Worm (Caenorhabditis elegans) whole organism, L4 larva: Measurements from ENCODE around the gene ceh-19.

Source experiments
- F26F4.8 ChIP-seq: fragments of 200-800 bp; sonication (Bioruptor generic); conservative IDR thresholded peaks from 2 replicates; pipeline ENCODE4 v1.3.6; 2022; ENCODE audit warnings: missing genetic modification characterization, missing compliant biosample characterization
- F37D6.2 ChIP-seq: sonication (generic microtip); optimal IDR thresholded peaks from 2 replicates; lab custom pipeline; 2016; ENCODE audit warnings: mild to moderate bottlenecking, missing genetic modification characterization, missing compliant biosample characterization
- T26A8.4 ChIP-seq: fragments of 200-800 bp; sonication (Bioruptor generic); IDR thresholded peaks from 2 replicates; pipeline ENCODE4 v1.3.6; 2022; ENCODE audit warnings: missing genetic modification characterization, missing compliant biosample characterization
- Y105C5A.15 ChIP-seq: fragments of 200-800 bp; sonication (Bioruptor generic); IDR thresholded peaks from 2 replicates; pipeline ENCODE4 v1.3.6; 2022; ENCODE audit warnings: missing genetic modification characterization, missing compliant biosample characterization
- Y75B8A.6 ChIP-seq: fragments of 200-800 bp; sonication (Bioruptor generic); IDR thresholded peaks from 2 replicates; pipeline ENCODE4 v1.3.6; 2022; ENCODE audit warnings: missing genetic modification reagents, missing genetic modification characterization, missing compliant biosample characterization
- ZK337.2 ChIP-seq: fragments of 200-800 bp; sonication (Bioruptor generic); IDR thresholded peaks from 2 replicates; pipeline ENCODE4 v1.3.6; 2022; ENCODE audit warnings: missing genetic modification reagents, missing genetic modification characterization, missing compliant biosample characterization
- aly-2 ChIP-seq: sonication (generic microtip); optimal IDR thresholded peaks from 2 replicates; lab custom pipeline; 2018; ENCODE audit warnings: missing biosample characterization, missing genetic modification characterization
- ama-1 ChIP-seq: fragments of 150-350 bp; optimal IDR thresholded peaks from 2 replicates; lab custom pipeline; 2014; ENCODE audit warnings: inconsistent platforms, mixed read lengths
- attf-4 ChIP-seq: sonication (generic microtip); optimal IDR thresholded peaks from 3 replicates; lab custom pipeline; 2017; ENCODE audit warnings: missing biosample characterization, missing genetic modification characterization
- ceh-20 ChIP-seq: fragments of 200-800 bp; sonication (Bioruptor generic); IDR thresholded peaks from 2 replicates; pipeline ENCODE4 v1.3.6; 2022; ENCODE audit warnings: missing genetic modification reagents, missing genetic modification characterization, missing compliant biosample characterization
- ceh-28 ChIP-seq: fragments of 150-350 bp; optimal IDR thresholded peaks from 2 replicates; lab custom pipeline; 2014; ENCODE audit warnings: missing biosample characterization, missing genetic modification reagents, missing genetic modification characterization
- ceh-62 ChIP-seq: sonication (generic microtip); optimal IDR thresholded peaks from 2 replicates; lab custom pipeline; 2017; ENCODE audit warnings: missing biosample characterization, missing genetic modification characterization
- cey-2 ChIP-seq: sonication (generic microtip); optimal IDR thresholded peaks from 3 replicates; lab custom pipeline; 2017; ENCODE audit warnings: missing genetic modification characterization, mild to moderate bottlenecking, missing compliant biosample characterization, antibody characterized with exemption, borderline replicate concordance; ENCODE audit not compliant: insufficient read depth
- ctbp-1 ChIP-seq: fragments of 200-800 bp; sonication (Bioruptor generic); IDR thresholded peaks from 2 replicates; pipeline ENCODE4 v1.3.6; 2022; ENCODE audit warnings: missing genetic modification reagents, missing genetic modification characterization, missing compliant biosample characterization
- daf-12 ChIP-seq: fragments of 150-350 bp; optimal IDR thresholded peaks from 2 replicates; lab custom pipeline; 2014; ENCODE audit warnings: missing biosample characterization, missing genetic modification reagents, missing genetic modification characterization
- daf-16 ChIP-seq, 3 experiments: sonication (generic microtip); optimal IDR thresholded peaks; 2 replicates each; lab custom pipeline; 2016 to 2017; ENCODE audit warnings: missing genetic modification characterization in 3 of 3, missing genetic modification reagents in 3 of 3, mild to moderate bottlenecking in 2 of 3, missing compliant biosample characterization in 2 of 3, missing biosample characterization in 1 of 3, moderate library complexity in 1 of 3
- daf-8 ChIP-seq: fragments of 200-800 bp; sonication (Bioruptor generic); IDR thresholded peaks from 2 replicates; pipeline ENCODE4 v1.3.6; 2022; ENCODE audit warnings: missing genetic modification characterization, missing compliant biosample characterization
- dmd-8 ChIP-seq: fragments of 200-800 bp; sonication (Bioruptor generic); IDR thresholded peaks from 2 replicates; pipeline ENCODE4 v1.3.6; 2022; ENCODE audit warnings: missing genetic modification characterization, missing compliant biosample characterization
- dmd-9 ChIP-seq: fragments of 200-800 bp; sonication (Bioruptor generic); IDR thresholded peaks from 2 replicates; pipeline ENCODE4 v1.3.6; 2022; ENCODE audit warnings: missing genetic modification reagents, missing genetic modification characterization, missing compliant biosample characterization
- duxl-1 ChIP-seq: sonication (generic microtip); optimal IDR thresholded peaks from 2 replicates; lab custom pipeline; 2016; ENCODE audit warnings: mild to moderate bottlenecking, missing genetic modification characterization, moderate library complexity, missing compliant biosample characterization; ENCODE audit not compliant: poor library complexity
- dve-1 ChIP-seq: sonication (generic microtip); optimal IDR thresholded peaks from 2 replicates; lab custom pipeline; 2017; ENCODE audit warnings: antibody characterized with exemption, mild to moderate bottlenecking, missing genetic modification characterization, missing compliant biosample characterization; ENCODE audit not compliant: insufficient read depth
- fkh-10 ChIP-seq: fragments of 150-350 bp; optimal IDR thresholded peaks from 2 replicates; lab custom pipeline; 2014; ENCODE audit warnings: missing biosample characterization, missing genetic modification reagents, missing genetic modification characterization
- fos-1 ChIP-seq: fragments of 150-350 bp; optimal IDR thresholded peaks from 2 replicates; lab custom pipeline; 2014; ENCODE audit warnings: missing biosample characterization, missing genetic modification characterization
- gei-8 ChIP-seq: fragments of 200-800 bp; sonication (Bioruptor generic); optimal IDR thresholded peaks from 2 replicates; lab custom pipeline; 2018; ENCODE audit warnings: mild to moderate bottlenecking, missing genetic modification characterization, missing compliant biosample characterization
- hlh-11 ChIP-seq: fragments of 200-800 bp; sonication (Bioruptor generic); optimal IDR thresholded peaks from 2 replicates; lab custom pipeline; 2018; ENCODE audit warnings: mild to moderate bottlenecking, missing genetic modification characterization, missing compliant biosample characterization
- hlh-30 ChIP-seq: sonication (generic microtip); optimal IDR thresholded peaks from 2 replicates; lab custom pipeline; 2017; ENCODE audit warnings: antibody characterized with exemption, mild to moderate bottlenecking, missing genetic modification characterization, missing compliant biosample characterization; ENCODE audit not compliant: insufficient read depth
- jun-1 ChIP-seq: fragments of 150-350 bp; optimal IDR thresholded peaks from 2 replicates; lab custom pipeline; 2014; ENCODE audit warnings: missing biosample characterization, missing genetic modification reagents, missing genetic modification characterization
- lin-13 ChIP-seq: fragments of 150-350 bp; optimal IDR thresholded peaks from 2 replicates; lab custom pipeline; 2014; ENCODE audit warnings: missing biosample characterization, missing genetic modification reagents, missing genetic modification characterization
- lin-15B ChIP-seq: fragments of 150-350 bp; sonication (generic microtip); optimal IDR thresholded peaks from 3 replicates; lab custom pipeline; 2014; ENCODE audit warnings: missing biosample characterization, missing genetic modification characterization
- lir-3 ChIP-seq: sonication (generic microtip); optimal IDR thresholded peaks from 2 replicates; lab custom pipeline; 2016; ENCODE audit warnings: mild to moderate bottlenecking, missing genetic modification characterization, missing compliant biosample characterization
- madf-5 ChIP-seq, 2 experiments: fragments of 200-800 bp; sonication (Bioruptor generic); IDR thresholded peaks; 2 replicates each; pipeline ENCODE4 v1.3.6; 2022; ENCODE audit warnings: missing compliant biosample characterization in 2 of 2, missing genetic modification characterization in 2 of 2
- mep-1 ChIP-seq: fragments of 150-350 bp; sonication (generic microtip); optimal IDR thresholded peaks from 3 replicates; lab custom pipeline; 2014; ENCODE audit warnings: missing biosample characterization, missing genetic modification characterization
- nhr-28 ChIP-seq: fragments of 150-350 bp; optimal IDR thresholded peaks from 2 replicates; lab custom pipeline; 2014; ENCODE audit warnings: missing biosample characterization, missing genetic modification characterization
- nhr-41 ChIP-seq: fragments of 200-800 bp; sonication (Bioruptor generic); IDR thresholded peaks from 2 replicates; pipeline ENCODE4 v1.3.6; 2022; ENCODE audit warnings: missing genetic modification reagents, missing genetic modification characterization, missing compliant biosample characterization
- nhr-48 ChIP-seq: sonication (generic microtip); optimal IDR thresholded peaks from 2 replicates; lab custom pipeline; 2016; ENCODE audit warnings: mild to moderate bottlenecking, missing genetic modification characterization, missing compliant biosample characterization
- nhr-6 ChIP-seq: fragments of 150-350 bp; optimal IDR thresholded peaks from 2 replicates; lab custom pipeline; 2014; ENCODE audit warnings: missing biosample characterization, missing genetic modification characterization
- nhr-76 ChIP-seq: fragments of 150-350 bp; optimal IDR thresholded peaks from 2 replicates; lab custom pipeline; 2014; ENCODE audit warnings: missing biosample characterization, missing genetic modification characterization
- nhr-77 ChIP-seq: fragments of 150-350 bp; optimal IDR thresholded peaks from 2 replicates; lab custom pipeline; 2014; ENCODE audit warnings: missing biosample characterization, missing genetic modification characterization
- php-3 ChIP-seq: fragments of 200-800 bp; sonication (Bioruptor generic); IDR thresholded peaks from 2 replicates; pipeline ENCODE4 v1.3.6; 2022; ENCODE audit warnings: missing genetic modification reagents, missing genetic modification characterization, missing compliant biosample characterization
- rbr-2 ChIP-seq: sonication (generic microtip); optimal IDR thresholded peaks from 2 replicates; lab custom pipeline; 2016; ENCODE audit warnings: missing genotype, missing genetic modification characterization, missing compliant biosample characterization
- sdz-12 ChIP-seq: fragments of 200-800 bp; sonication (Bioruptor generic); optimal IDR thresholded peaks from 2 replicates; lab custom pipeline; 2018; ENCODE audit warnings: mild to moderate bottlenecking, missing genetic modification characterization, missing compliant biosample characterization
- set-16 ChIP-seq: fragments of 200-800 bp; sonication (Bioruptor generic); IDR thresholded peaks from 2 replicates; pipeline ENCODE4 v1.3.6; 2022; ENCODE audit warnings: missing genetic modification reagents, missing genetic modification characterization, missing compliant biosample characterization
- snpc-4 ChIP-seq: fragments of 150-350 bp; optimal IDR thresholded peaks from 2 replicates; lab custom pipeline; 2014; ENCODE audit warnings: missing biosample characterization, missing genetic modification characterization
- spr-1 ChIP-seq: sonication (generic microtip); optimal IDR thresholded peaks from 2 replicates; lab custom pipeline; 2016; ENCODE audit warnings: mild to moderate bottlenecking, missing genetic modification characterization, missing compliant biosample characterization
- spr-3 ChIP-seq: fragments of 200-800 bp; sonication (Bioruptor generic); optimal IDR thresholded peaks from 2 replicates; lab custom pipeline; 2018; ENCODE audit warnings: mild to moderate bottlenecking, missing genetic modification characterization, missing compliant biosample characterization
- tag-97 ChIP-seq: fragments of 200-800 bp; sonication (Bioruptor generic); IDR thresholded peaks from 2 replicates; pipeline ENCODE4 v1.3.6; 2022; ENCODE audit warnings: missing genetic modification characterization, missing compliant biosample characterization
- unc-130 ChIP-seq: sonication (generic microtip); optimal IDR thresholded peaks from 2 replicates; lab custom pipeline; 2016; ENCODE audit warnings: missing genetic modification reagents, missing genetic modification characterization, missing compliant biosample characterization
- unc-39 ChIP-seq: sonication (generic microtip); optimal IDR thresholded peaks from 2 replicates; lab custom pipeline; 2017; ENCODE audit warnings: missing biosample characterization, missing genetic modification characterization
- unc-62 ChIP-seq, 3 experiments: fragments of 150-350 bp in 1 of 3; sonication (generic microtip); optimal IDR thresholded peaks in 2 of 3; peaks in 1 of 3; 1 replicate in 1 of 3; 2 replicates in 2 of 3; lab custom pipeline; 2014 to 2017; ENCODE audit warnings: missing biosample characterization in 3 of 3, missing genetic modification characterization in 3 of 3, missing genetic modification reagents in 3 of 3, missing genotype in 1 of 3
- vab-7 ChIP-seq: fragments of 200-800 bp; sonication (Bioruptor generic); IDR thresholded peaks from 2 replicates; pipeline ENCODE4 v1.3.6; 2022; ENCODE audit warnings: missing genetic modification reagents, missing genetic modification characterization, missing compliant biosample characterization
- zfp-3 ChIP-seq: fragments of 200-800 bp; sonication (Bioruptor generic); conservative IDR thresholded peaks from 2 replicates; pipeline ENCODE4 v1.3.6; 2022; ENCODE audit warnings: missing genetic modification reagents, missing genetic modification characterization, missing compliant biosample characterization

ceh-19 gene

DNA sequence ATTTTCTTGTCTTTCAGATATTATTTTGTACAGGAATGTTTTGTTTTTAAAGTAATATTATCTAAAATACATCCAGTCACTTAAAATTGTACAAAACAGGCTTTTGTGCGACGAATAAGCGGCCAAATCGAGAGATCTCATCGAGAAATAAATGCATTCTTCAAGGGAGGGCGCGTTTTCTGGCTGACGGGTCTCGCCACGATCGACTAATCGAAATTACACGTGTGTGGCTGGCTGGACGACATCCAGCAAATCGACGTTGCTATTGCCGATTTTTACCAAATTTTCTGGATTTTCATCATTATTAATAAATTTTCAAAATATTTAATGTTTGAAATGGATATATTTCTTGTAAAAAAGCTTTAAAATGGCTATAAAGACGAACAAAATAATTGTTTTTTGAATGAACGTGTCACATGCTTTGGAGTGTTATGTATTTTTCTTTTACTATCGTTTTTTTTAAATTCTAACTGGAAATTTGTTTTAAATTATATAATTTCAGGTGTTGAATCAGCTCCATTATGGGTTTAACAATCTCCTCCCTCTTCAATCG is 26.4 kb upstream of the ceh-19 start, which contains the start of gene arf-5 (continued):
- TF ChIP-seq spr-3 (GFP tag; lab: Kevin White, UChicago) (no peak), cey-2 (tag; lab: Kevin White, UChicago) (no peak), ctbp-1 (no peak), fos-1 (tag; lab: Kevin White, UChicago) (no peak), ama-1 (no peak), ceh-62 (tag; lab: Kevin White, UChicago) (no peak), tag-97 (no peak), dve-1 (peak; percentile 40), T26A8.4 (no peak), daf-8 (no peak), nhr-77 (tag; lab: Kevin White, UChicago) (no peak), ZK337.2 (no peak), hlh-11 (tag; lab: Kevin White, UChicago) (peak; percentile 31), F37D6.2 (no peak), zfp-3 (no peak), rbr-2 (tag; lab: Kevin White, UChicago) (peak; percentile 33), unc-130 (GFP tag; lab: Kevin White, UChicago) (no peak), dmd-9 (GFP tag; lab: Robert Waterston, UW) (no peak), madf-5 (GFP tag; IDR thresholded peaks at IDR 0.05; lab: Robert Waterston, UW) (no peak), duxl-1 (tag; lab: Kevin White, UChicago) (no peak), php-3 (GFP tag; lab: Robert Waterston, UW) (no peak), hlh-30 (tag; lab: Kevin White, UChicago) (peak; percentile 64), lin-13 (GFP tag; lab: Kevin White, UChicago) (no peak), vab-7 (GFP tag; lab: Robert Waterston, UW) (no peak), fkh-10 (no peak), ceh-20 (GFP tag; lab: Robert Waterston, UW) (no peak), F26F4.8 (GFP tag; lab: Robert Waterston, UW) (no peak), nhr-6 (tag; lab: Kevin White, UChicago) (peak; percentile 2), daf-16 (GFP tag; optimal IDR thresholded peaks at IDR 0.05; lab: Kevin White, UChicago) (no peak), daf-16 (tag; optimal IDR thresholded peaks at IDR 0.05; lab: Kevin White, UChicago) (peak; percentile 17), lin-15B (tag; lab: Kevin White, UChicago) (no peak), dmd-8 (GFP tag; lab: Robert Waterston, UW) (no peak), set-16 (GFP tag; lab: Robert Waterston, UW) (no peak), Y75B8A.6 (GFP tag; lab: Robert Waterston, UW) (no peak), attf-4 (tag; lab: Kevin White, UChicago) (no peak), aly-2 (tag; lab: Kevin White, UChicago) (no peak), ceh-28 (tag; lab: Kevin White, UChicago) (no peak), nhr-48 (tag; lab: Kevin White, UChicago) (no peak), sdz-12 (no peak), Y105C5A.15 (GFP tag; lab: Robert Waterston, UW) (no peak), mep-1 (tag; lab: Kevin White, UChicago) (peak; percentile 53), snpc-4 (tag; lab: Kevin White, UChicago) (no peak), jun-1 (no peak), spr-1 (tag; lab: Kevin White, UChicago) (no peak), daf-12 (tag; lab: Kevin White, UChicago) (no peak), nhr-41 (GFP tag; lab: Robert Waterston, UW) (no peak), unc-62 (GFP tag; optimal IDR thresholded peaks at IDR 0.05 in 1 of 2; lab: Kevin White, UChicago) (no peak), unc-62 (tag; optimal IDR thresholded peaks at IDR 0.05; lab: Kevin White, UChicago) (no peak), lir-3 (tag; lab: Kevin White, UChicago) (no peak), nhr-28 (no peak), unc-39 (tag; lab: Kevin White, UChicago) (no peak), nhr-76 (tag; lab: Kevin White, UChicago) (no peak), gei-8 (no peak)
